Fruit fly (Drosophila melanogaster) whole organism: ENCODE results near the gene Dref.

Experiments
- CG8478 ChIP-seq: fragments of >200 bp; optimal IDR thresholded peaks from 2 replicates; lab custom pipeline; 2018; ENCODE audit warnings: inconsistent platforms
- Dll ChIP-seq: fragments of >200 bp; optimal IDR thresholded peaks from 2 replicates; lab custom pipeline; 2017
- EcR ChIP-seq, 2 experiments: fragments of >200 bp; optimal IDR thresholded peaks; 2 replicates each; lab custom pipeline; 2017; ENCODE audit warnings: missing biosample characterization in 2 of 2, missing genetic modification characterization in 2 of 2, missing genetic modification reagents in 2 of 2
- pan ChIP-seq: fragments of >200 bp; optimal IDR thresholded peaks from 2 replicates; lab custom pipeline; 2017
- psq ChIP-seq: fragments of >200 bp; optimal IDR thresholded peaks from 2 replicates; lab custom pipeline; 2017
- usp ChIP-seq: fragments of >200 bp; optimal IDR thresholded peaks from 2 replicates; lab custom pipeline; 2017; ENCODE audit warnings: missing biosample characterization, missing genetic modification characterization, mixed read lengths

DNA sequence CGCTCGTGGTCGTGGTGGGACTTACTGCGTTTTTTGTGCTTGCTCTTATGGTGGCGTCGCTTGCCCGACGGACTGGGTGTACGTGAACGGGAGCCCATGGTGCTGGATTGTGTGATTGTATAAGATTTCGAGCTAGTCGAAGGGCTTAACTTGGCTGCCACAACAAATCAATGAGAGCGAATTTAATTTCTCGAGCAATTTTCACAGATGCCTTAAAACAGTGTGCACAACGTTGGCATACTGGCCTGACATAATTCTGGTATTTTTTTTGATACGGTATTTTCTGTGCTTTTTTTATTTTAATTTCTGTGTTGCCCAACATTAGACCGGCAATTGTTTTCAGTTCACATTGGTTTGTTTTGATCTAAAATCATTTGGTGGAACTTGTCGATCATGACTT is 29.1 kb downstream of the Dref start, which contains the start of gene Arglu1:
- TF ChIP-seq pan (lab: Kevin White, UChicago) (no peak), usp (GFP tag; lab: Kevin White, UChicago) (no peak), psq (lab: Kevin White, UChicago) (no peak), EcR (GFP tag; optimal IDR thresholded peaks at IDR 0.05; lab: Kevin White, UChicago) (no peak), CG8478 (no peak), Dll (no peak)
